Worm (Caenorhabditis elegans) whole organism, early embryonic: Measurements from ENCODE around the gene C45G9.10.

Experiments used
- B0310.2 ChIP-seq: sonication (generic microtip); optimal IDR thresholded peaks from 2 replicates; lab custom pipeline; 2016; ENCODE audit warnings: mild to moderate bottlenecking, missing genetic modification characterization, missing compliant biosample characterization
- F13C5.2 ChIP-seq: sonication (generic microtip); optimal IDR thresholded peaks from 2 replicates; lab custom pipeline; 2017; ENCODE audit warnings: mild to moderate bottlenecking, missing genetic modification characterization, inconsistent platforms, missing compliant biosample characterization
- aly-1 ChIP-seq: sonication (generic microtip); optimal IDR thresholded peaks from 2 replicates; lab custom pipeline; 2016; ENCODE audit warnings: missing genetic modification characterization, missing compliant biosample characterization
- ama-1 ChIP-seq: fragments of 150-350 bp; optimal IDR thresholded peaks from 2 replicates; lab custom pipeline; 2014
- ceh-13 ChIP-seq: fragments of 200-800 bp; sonication (Bioruptor generic); optimal IDR thresholded peaks from 2 replicates; lab custom pipeline; 2018; ENCODE audit warnings: mild to moderate bottlenecking, missing genetic modification characterization, missing compliant biosample characterization
- ceh-36 ChIP-seq: sonication (generic microtip); optimal IDR thresholded peaks from 2 replicates; lab custom pipeline; 2016; ENCODE audit warnings: missing genetic modification characterization, inconsistent platforms, missing compliant biosample characterization
- ets-7 ChIP-seq: sonication (generic microtip); optimal IDR thresholded peaks from 2 replicates; lab custom pipeline; 2016; ENCODE audit warnings: missing genotype, missing genetic modification characterization, missing compliant biosample characterization
- flt-1 ChIP-seq: fragments of 200-800 bp; sonication (Bioruptor generic); IDR thresholded peaks from 2 replicates; pipeline ENCODE4 v1.3.6; 2022; ENCODE audit warnings: missing genetic modification characterization, missing compliant biosample characterization
- hmbx-1 ChIP-seq: sonication (generic microtip); optimal IDR thresholded peaks from 2 replicates; lab custom pipeline; 2016; ENCODE audit warnings: mild to moderate bottlenecking, missing genetic modification characterization, missing compliant biosample characterization
- hmg-4 ChIP-seq: fragments of 200-800 bp; sonication (Bioruptor generic); optimal IDR thresholded peaks from 2 replicates; lab custom pipeline; 2018; ENCODE audit warnings: mild to moderate bottlenecking, missing genetic modification characterization, missing compliant biosample characterization
- hnd-1 ChIP-seq: sonication (generic microtip); optimal IDR thresholded peaks from 2 replicates; lab custom pipeline; 2016; ENCODE audit warnings: missing genetic modification characterization, missing compliant biosample characterization
- pes-1 ChIP-seq: fragments of 200-800 bp; sonication (Bioruptor generic); IDR thresholded peaks from 2 replicates; pipeline ENCODE4 v1.3.6; 2022; ENCODE audit warnings: missing genetic modification reagents, missing genetic modification characterization, missing compliant biosample characterization
- scrt-1 ChIP-seq: fragments of 200-800 bp; sonication (Bioruptor generic); IDR thresholded peaks from 2 replicates; pipeline ENCODE4 v1.3.6; 2022; ENCODE audit warnings: missing genetic modification characterization, missing compliant biosample characterization
- sea-1 ChIP-seq: fragments of 200-800 bp; sonication (Bioruptor generic); conservative IDR thresholded peaks from 2 replicates; pipeline ENCODE4 v1.3.6; 2022; ENCODE audit warnings: missing genetic modification characterization, missing compliant biosample characterization
- tbx-11 ChIP-seq: fragments of 200-800 bp; sonication (Bioruptor generic); IDR thresholded peaks from 2 replicates; pipeline ENCODE4 v1.3.6; 2022; ENCODE audit warnings: missing genetic modification characterization, missing compliant biosample characterization
- tbx-37 ChIP-seq: fragments of 200-800 bp; sonication (Bioruptor generic); conservative IDR thresholded peaks from 2 replicates; pipeline ENCODE4 v1.3.6; 2022; ENCODE audit warnings: missing genetic modification reagents, missing genetic modification characterization, missing compliant biosample characterization
- tra-4 ChIP-seq: sonication (generic microtip); optimal IDR thresholded peaks from 2 replicates; lab custom pipeline; 2017; ENCODE audit warnings: missing genetic modification characterization, missing compliant biosample characterization

The C45G9.10 gene

ce11 chrIII:5027219-5027618 lies 34.5 kb downstream of the C45G9.10 start:
- TF ChIP-seq ama-1 (lab: Kevin White, UChicago) (peak; percentile 27), B0310.2 (tag; lab: Kevin White, UChicago) (peak; percentile 32), sea-1 (GFP tag; lab: Robert Waterston, UW) (0 out of 2 replicates have a peak, but pooled peaks have one; percentile 16), pes-1 (GFP tag; lab: Robert Waterston, UW) (no peak)

ce11 chrIII:5026366-5026765 lies 35.3 kb downstream of the C45G9.10 start:
- TF ChIP-seq F13C5.2 (tag; lab: Kevin White, UChicago) (no peak), hmg-4 (GFP tag; lab: Kevin White, UChicago) (no peak), scrt-1 (no peak), flt-1 (GFP tag; lab: Robert Waterston, UW) (no peak), tbx-37 (GFP tag; lab: Robert Waterston, UW) (no peak), tbx-11 (GFP tag; lab: Robert Waterston, UW) (no peak), sea-1 (GFP tag; lab: Robert Waterston, UW) (no peak), ceh-13 (no peak), B0310.2 (tag; lab: Kevin White, UChicago) (no peak), ama-1 (lab: Kevin White, UChicago) (no peak), ets-7 (tag; lab: Kevin White, UChicago) (no peak), hmbx-1 (no peak), ceh-36 (tag; lab: Kevin White, UChicago) (no peak), hnd-1 (no peak), pes-1 (GFP tag; lab: Robert Waterston, UW) (no peak), tra-4 (tag; lab: Kevin White, UChicago) (no peak), aly-1 (tag; lab: Kevin White, UChicago) (no peak)

ce11 chrIII:5025136-5025629 lies 36.5 kb downstream of the C45G9.10 start:
- TF ChIP-seq hmbx-1 (no peak), ama-1 (lab: Kevin White, UChicago) (peak; percentile 62)

ce11 chrIII:5024393-5024964 lies 37.2 kb downstream of the C45G9.10 start, which contains the start of gene pcf-11:
pcf-11 (plus strand) TSS chrIII:5024914.
- TF ChIP-seq ceh-36 (tag; lab: Kevin White, UChicago) (no peak), tra-4 (tag; lab: Kevin White, UChicago) (peak; percentile 31)

ce11 chrIII:5023642-5024041 lies 38.1 kb downstream of the C45G9.10 start:
- TF ChIP-seq ceh-36 (tag; lab: Kevin White, UChicago) (no peak), flt-1 (GFP tag; lab: Robert Waterston, UW) (no peak), sea-1 (GFP tag; lab: Robert Waterston, UW) (no peak), aly-1 (tag; lab: Kevin White, UChicago) (no peak), tbx-11 (GFP tag; lab: Robert Waterston, UW) (no peak), pes-1 (GFP tag; lab: Robert Waterston, UW) (no peak)

ce11 chrIII:5022964-5023363 lies 38.7 kb downstream of the C45G9.10 start, which contains the start of gene R144.13:
R144.13 (plus strand) TSS chrIII:5023264.
- TF ChIP-seq hmg-4 (GFP tag; lab: Kevin White, UChicago) (no peak), aly-1 (tag; lab: Kevin White, UChicago) (no peak), B0310.2 (tag; lab: Kevin White, UChicago) (no peak), tra-4 (tag; lab: Kevin White, UChicago) (no peak), tbx-37 (GFP tag; lab: Robert Waterston, UW) (no peak), scrt-1 (no peak), flt-1 (GFP tag; lab: Robert Waterston, UW) (no peak), ceh-36 (tag; lab: Kevin White, UChicago) (no peak)

- TF ChIP-seq hmbx-1 (no peak), aly-1 (tag; lab: Kevin White, UChicago) (no peak)
Observed at ce11 chrIII:5021689-5022088, 40.0 kb downstream of the C45G9.10 start, which contains the start of gene R144.3. R144.3 (plus strand) TSS chrIII:5021989.

ce11 chrIII:5020924-5021323 lies 40.8 kb downstream of the C45G9.10 start, which contains the start of gene mdt-11:
mdt-11 (plus strand) TSS chrIII:5021224.
- TF ChIP-seq B0310.2 (tag; lab: Kevin White, UChicago), result no peak
- TF ChIP-seq tra-4 (tag; lab: Kevin White, UChicago), result no peak
- TF ChIP-seq ceh-36 (tag; lab: Kevin White, UChicago), result no peak
- no peak for TF ChIP-seq flt-1 (GFP tag; lab: Robert Waterston, UW)
- no peak for TF ChIP-seq pes-1 (GFP tag; lab: Robert Waterston, UW)
- TF ChIP-seq tbx-37 (GFP tag; lab: Robert Waterston, UW), result no peak
- TF ChIP-seq hmbx-1, result no peak
- no peak for TF ChIP-seq ama-1 (lab: Kevin White, UChicago)
- no peak for TF ChIP-seq ceh-13
- no peak for TF ChIP-seq scrt-1
- TF ChIP-seq hmg-4 (GFP tag; lab: Kevin White, UChicago), result no peak
- TF ChIP-seq F13C5.2 (tag; lab: Kevin White, UChicago), result no peak
- TF ChIP-seq tbx-11 (GFP tag; lab: Robert Waterston, UW), result no peak
- no peak for TF ChIP-seq hnd-1
- no peak for TF ChIP-seq ets-7 (tag; lab: Kevin White, UChicago)
